Fruit fly (Drosophila melanogaster): ENCODE data around the gene CG4576.

DNA sequence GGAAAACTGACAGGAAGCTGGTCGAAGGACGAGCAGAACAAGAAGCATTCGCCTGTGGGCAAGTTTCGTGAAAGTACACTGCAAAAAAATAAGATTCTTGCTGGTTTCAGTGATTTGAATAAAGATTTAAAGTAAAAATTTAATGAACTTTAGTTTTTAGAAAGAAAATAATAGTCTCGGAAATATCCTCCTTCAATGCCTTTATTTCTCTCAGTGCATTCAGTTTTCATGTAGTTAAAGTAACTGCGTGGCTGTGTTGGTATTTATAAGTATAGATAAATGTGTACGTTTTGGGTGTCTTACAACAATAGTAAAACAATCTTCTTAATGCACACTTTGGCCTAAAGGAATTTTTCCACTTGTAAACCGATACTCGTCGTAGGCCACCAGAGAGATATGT lies 41.2 kb upstream of the CG4576 start:
- no peak for TF ChIP-seq Pif1A (GFP tag; optimal IDR thresholded peaks at IDR 0.05)
- TF ChIP-seq fd96Ca (GFP tag; IDR thresholded peaks at IDR 0.05) = no peak
- no peak for TF ChIP-seq CG10348 (GFP tag; IDR thresholded peaks at IDR 0.05)
- TF ChIP-seq Pif1B (GFP tag; optimal IDR thresholded peaks at IDR 0.05) = no peak
- no peak for TF ChIP-seq EcR (GFP tag; optimal IDR thresholded peaks at IDR 0.05)
- TF ChIP-seq CG17806 (tag; optimal IDR thresholded peaks at IDR 0.05) = no peak
- TF ChIP-seq Ets98B (GFP tag; IDR thresholded peaks at IDR 0.05) = no peak
- no peak for TF ChIP-seq Snoo (tag; optimal IDR thresholded peaks at IDR 0.05)

Data from whole organism, pupa.